Worm (Caenorhabditis elegans) whole organism, L1 larva: Measurements from ENCODE around the gene T03F6.9.

Source experiments
- C34B4.2 ChIP-seq: sonication (generic microtip); optimal IDR thresholded peaks from 2 replicates; lab custom pipeline; 2017; ENCODE audit warnings: mild to moderate bottlenecking, missing genetic modification characterization, missing compliant biosample characterization
- aha-1 ChIP-seq: fragments of 150-350 bp; optimal IDR thresholded peaks from 2 replicates; lab custom pipeline; 2014; ENCODE audit warnings: missing biosample characterization, missing genetic modification characterization
- alr-1 ChIP-seq: fragments of 200-800 bp; sonication (Bioruptor generic); optimal IDR thresholded peaks from 2 replicates; lab custom pipeline; 2018; ENCODE audit warnings: borderline replicate concordance, mild to moderate bottlenecking, missing genetic modification characterization, missing compliant biosample characterization
- aly-2 ChIP-seq: fragments of 150-350 bp; optimal IDR thresholded peaks from 2 replicates; lab custom pipeline; 2014; ENCODE audit warnings: missing biosample characterization, missing genetic modification characterization
- blmp-1 ChIP-seq: fragments of 150-350 bp; optimal IDR thresholded peaks from 2 replicates; lab custom pipeline; 2014; ENCODE audit warnings: missing biosample characterization, missing genetic modification characterization
- ceh-63 ChIP-seq: fragments of 200-800 bp; sonication (Bioruptor generic); optimal IDR thresholded peaks from 2 replicates; lab custom pipeline; 2018; ENCODE audit warnings: mild to moderate bottlenecking, missing genetic modification characterization, missing compliant biosample characterization
- ceh-90 ChIP-seq: sonication (generic microtip); optimal IDR thresholded peaks from 2 replicates; lab custom pipeline; 2016; ENCODE audit warnings: missing genetic modification characterization, missing compliant biosample characterization
- dsc-1 ChIP-seq: sonication (generic microtip); optimal IDR thresholded peaks from 2 replicates; lab custom pipeline; 2016; ENCODE audit warnings: mild to moderate bottlenecking, missing genetic modification characterization, missing compliant biosample characterization
- efl-1 ChIP-seq, 4 experiments: fragments of 150-350 bp; optimal IDR thresholded peaks in 3 of 4; peaks in 1 of 4; 1 replicate in 1 of 4; 2 replicates in 3 of 4; lab custom pipeline; 2014; ENCODE audit warnings: missing biosample characterization in 2 of 4, missing genetic modification characterization in 2 of 4, missing genetic modification reagents in 2 of 4
- elt-3 ChIP-seq, 6 experiments: fragments of 150-350 bp in 1 of 6; sonication (generic microtip); optimal IDR thresholded peaks; 2 replicates each; lab custom pipeline; 2017 to 2018; ENCODE audit warnings: missing biosample characterization in 6 of 6, missing genetic modification characterization in 6 of 6, inconsistent platforms in 1 of 6
- fkh-4 ChIP-seq: sonication (generic microtip); optimal IDR thresholded peaks from 2 replicates; lab custom pipeline; 2016; ENCODE audit warnings: missing compliant biosample characterization, missing genetic modification characterization, borderline replicate concordance
- fos-1 ChIP-seq: fragments of 150-350 bp; optimal IDR thresholded peaks from 2 replicates; lab custom pipeline; 2014; ENCODE audit warnings: missing biosample characterization, missing genetic modification characterization
- hlh-17 ChIP-seq: fragments of 200-800 bp; sonication (Bioruptor generic); optimal IDR thresholded peaks from 2 replicates; lab custom pipeline; 2018; ENCODE audit warnings: missing genetic modification characterization, mild to moderate bottlenecking, missing compliant biosample characterization, moderate library complexity, borderline replicate concordance
- hlh-4 ChIP-seq: sonication (generic microtip); optimal IDR thresholded peaks from 2 replicates; lab custom pipeline; 2016; ENCODE audit warnings: mild to moderate bottlenecking, missing genetic modification characterization, missing compliant biosample characterization
- irx-1 ChIP-seq: sonication (generic microtip); optimal IDR thresholded peaks from 2 replicates; lab custom pipeline; 2016; ENCODE audit warnings: missing genetic modification characterization, missing compliant biosample characterization
- lin-13 ChIP-seq: fragments of 150-350 bp; optimal IDR thresholded peaks from 2 replicates; lab custom pipeline; 2014; ENCODE audit warnings: missing biosample characterization, missing genetic modification reagents, missing genetic modification characterization
- lin-14 ChIP-seq: fragments of 200-800 bp; sonication (Bioruptor generic); optimal IDR thresholded peaks from 2 replicates; lab custom pipeline; 2018; ENCODE audit warnings: mild to moderate bottlenecking, missing genetic modification characterization, moderate library complexity, missing compliant biosample characterization
- lin-15B ChIP-seq: fragments of 150-350 bp; sonication (generic microtip); optimal IDR thresholded peaks from 3 replicates; lab custom pipeline; 2014; ENCODE audit warnings: missing biosample characterization, missing genetic modification characterization
- lsy-2 ChIP-seq, 2 experiments: fragments of 150-350 bp; optimal IDR thresholded peaks; 2 replicates each; lab custom pipeline; 2014; ENCODE audit warnings: missing biosample characterization in 2 of 2, missing genetic modification characterization in 2 of 2
- mep-1 ChIP-seq: fragments of 150-350 bp; optimal IDR thresholded peaks from 2 replicates; lab custom pipeline; 2014; ENCODE audit warnings: missing biosample characterization, missing genetic modification characterization
- nhr-12 ChIP-seq: sonication (generic microtip); optimal IDR thresholded peaks from 2 replicates; lab custom pipeline; 2017; ENCODE audit warnings: missing biosample characterization, missing genetic modification characterization
- nhr-20 ChIP-seq: sonication (generic microtip); optimal IDR thresholded peaks from 2 replicates; lab custom pipeline; 2016; ENCODE audit warnings: mild to moderate bottlenecking, missing genetic modification characterization, missing compliant biosample characterization
- nhr-47 ChIP-seq: sonication (generic microtip); optimal IDR thresholded peaks from 2 replicates; lab custom pipeline; 2016; ENCODE audit warnings: mild to moderate bottlenecking, missing genetic modification characterization, moderate library complexity, missing compliant biosample characterization
- nhr-71 ChIP-seq: sonication (generic microtip); optimal IDR thresholded peaks from 2 replicates; lab custom pipeline; 2016; ENCODE audit warnings: mild to moderate bottlenecking, missing genetic modification characterization, moderate library complexity, missing compliant biosample characterization
- nhr-76 ChIP-seq: sonication (generic microtip); optimal IDR thresholded peaks from 2 replicates; lab custom pipeline; 2017; ENCODE audit warnings: missing biosample characterization, missing genetic modification characterization
- nhr-77 ChIP-seq: fragments of 150-350 bp; optimal IDR thresholded peaks from 2 replicates; lab custom pipeline; 2014; ENCODE audit warnings: missing biosample characterization, missing genetic modification characterization
- nhr-90 ChIP-seq: sonication (generic microtip); optimal IDR thresholded peaks from 2 replicates; lab custom pipeline; 2016; ENCODE audit warnings: mild to moderate bottlenecking, missing genetic modification characterization, missing compliant biosample characterization; ENCODE audit not compliant: poor library complexity
- pag-3 ChIP-seq: sonication (generic microtip); optimal IDR thresholded peaks from 2 replicates; lab custom pipeline; 2017; ENCODE audit warnings: missing genetic modification characterization, mild to moderate bottlenecking, missing compliant biosample characterization, antibody characterized with exemption, borderline replicate concordance; ENCODE audit not compliant: insufficient read depth
- pqm-1 ChIP-seq: sonication (generic microtip); optimal IDR thresholded peaks from 3 replicates; lab custom pipeline; 2017; ENCODE audit warnings: missing biosample characterization, missing genetic modification characterization
- rnt-1 ChIP-seq: sonication (generic microtip); optimal IDR thresholded peaks from 2 replicates; lab custom pipeline; 2016; ENCODE audit warnings: mild to moderate bottlenecking, missing genetic modification characterization, moderate library complexity, missing compliant biosample characterization
- skn-1 ChIP-seq: fragments of 150-350 bp; optimal IDR thresholded peaks from 2 replicates; lab custom pipeline; 2014; ENCODE audit warnings: missing biosample characterization, missing genetic modification characterization
- snpc-4 ChIP-seq: fragments of 150-350 bp; optimal IDR thresholded peaks from 2 replicates; lab custom pipeline; 2014; ENCODE audit warnings: missing biosample characterization, missing genetic modification characterization
- snu-23 ChIP-seq: sonication (generic microtip); optimal IDR thresholded peaks from 2 replicates; lab custom pipeline; 2016; ENCODE audit warnings: missing genetic modification characterization, missing compliant biosample characterization
- sox-4 ChIP-seq: sonication (generic microtip); optimal IDR thresholded peaks from 2 replicates; lab custom pipeline; 2016; ENCODE audit warnings: missing genetic modification characterization, missing compliant biosample characterization
- swsn-7 ChIP-seq: sonication (generic microtip); optimal IDR thresholded peaks from 2 replicates; lab custom pipeline; 2016; ENCODE audit warnings: missing genetic modification characterization, missing compliant biosample characterization
- unc-130 ChIP-seq: fragments of 150-350 bp; optimal IDR thresholded peaks from 2 replicates; lab custom pipeline; 2017; ENCODE audit warnings: missing biosample characterization, missing genetic modification characterization, inconsistent platforms
- unc-62 ChIP-seq: fragments of 150-350 bp; optimal IDR thresholded peaks from 2 replicates; lab custom pipeline; 2014; ENCODE audit warnings: missing biosample characterization, missing genetic modification reagents, missing genetic modification characterization
- unc-98 ChIP-seq: fragments of 200-800 bp; sonication (Bioruptor generic); IDR thresholded peaks from 2 replicates; pipeline ENCODE4 v1.3.6; 2022; ENCODE audit warnings: missing genetic modification characterization, missing compliant biosample characterization
- vab-15 ChIP-seq: sonication (generic microtip); optimal IDR thresholded peaks from 2 replicates; lab custom pipeline; 2017; ENCODE audit warnings: missing genotype, mild to moderate bottlenecking, missing genetic modification characterization, missing compliant biosample characterization
- zip-4 ChIP-seq: fragments of 200-800 bp; sonication (Bioruptor generic); optimal IDR thresholded peaks from 2 replicates; lab custom pipeline; 2018; ENCODE audit warnings: mild to moderate bottlenecking, missing genetic modification characterization, moderate library complexity, missing compliant biosample characterization
- ztf-11 ChIP-seq, 2 experiments: sonication (generic microtip); optimal IDR thresholded peaks; 2 replicates each; lab custom pipeline; 2016 to 2017; ENCODE audit warnings: missing genetic modification characterization in 2 of 2, missing biosample characterization in 1 of 2, missing compliant biosample characterization in 1 of 2
- ztf-4 ChIP-seq: fragments of 150-350 bp; optimal IDR thresholded peaks from 2 replicates; lab custom pipeline; 2014; ENCODE audit warnings: missing biosample characterization, missing genetic modification characterization

The T03F6.9 gene

DNA sequence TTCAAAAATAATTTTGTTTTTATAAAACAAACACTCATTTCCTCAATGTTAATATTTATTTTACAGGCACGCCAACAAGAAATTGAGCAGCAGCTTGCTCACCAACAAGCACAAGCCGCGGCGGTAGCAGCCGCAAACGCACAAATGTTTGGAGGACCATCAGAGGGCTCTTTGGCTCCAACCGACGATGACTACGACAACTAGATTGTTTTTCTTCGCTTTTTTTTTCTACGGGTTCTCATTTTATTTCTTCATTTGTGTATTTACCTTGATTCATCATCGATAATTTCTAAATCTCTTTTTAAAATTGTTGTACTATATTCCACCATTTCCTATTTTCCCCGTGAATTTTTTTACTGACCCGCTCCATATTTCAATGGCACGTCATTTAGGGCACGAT is 27.8 kb downstream of the T03F6.9 start, which contains the start of gene ife-1:
Gene ife-1, plus strand, starts transcription at position 301 of the 400 bp plus-strand sequence.
- TF ChIP-seq irx-1 (tag; lab: Kevin White, UChicago): no peak
- TF ChIP-seq ztf-4 (tag; lab: Kevin White, UChicago): no peak
- no peak for TF ChIP-seq pqm-1 (tag; lab: Kevin White, UChicago)
- TF ChIP-seq efl-1 (optimal IDR thresholded peaks at IDR 0.05; lab: Kevin White, UChicago): no peak
- TF ChIP-seq efl-1 (GFP tag; optimal IDR thresholded peaks at IDR 0.05 in 1 of 2; lab: Kevin White, UChicago): no peak
- TF ChIP-seq snpc-4 (tag; lab: Kevin White, UChicago): no peak

DNA sequence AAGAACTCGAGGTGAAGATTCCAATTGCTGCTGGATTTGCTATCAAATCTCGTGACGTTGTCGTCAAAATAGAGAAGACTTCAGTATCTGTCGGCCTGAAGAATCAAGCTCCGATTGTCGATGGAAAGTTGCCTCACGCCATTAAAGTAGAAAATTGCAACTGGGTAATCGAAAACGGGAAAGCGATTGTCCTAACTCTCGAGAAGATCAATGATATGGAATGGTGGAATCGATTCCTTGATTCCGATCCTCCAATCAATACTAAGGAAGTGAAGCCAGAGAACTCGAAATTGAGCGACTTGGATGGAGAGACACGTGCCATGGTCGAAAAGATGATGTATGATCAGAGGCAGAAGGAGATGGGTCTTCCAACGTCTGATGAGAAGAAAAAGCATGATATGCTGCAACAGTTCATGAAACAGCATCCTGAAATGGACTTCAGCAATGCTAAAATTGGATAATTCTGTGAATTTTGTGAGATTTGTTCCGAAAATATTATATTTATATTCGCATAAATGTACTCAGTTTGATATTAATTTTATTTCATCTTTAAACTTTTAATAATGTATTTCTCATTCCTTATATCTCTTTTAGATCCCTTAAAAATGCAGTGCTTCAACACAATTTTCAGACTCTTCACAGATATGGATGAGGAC is 28.7 kb downstream of the T03F6.9 start, which contains the start of gene dro-1:
Gene dro-1, plus strand, starts transcription at position 606 of the 656 bp plus-strand sequence.
- TF ChIP-seq lin-14 (GFP tag; lab: Kevin White, UChicago) (no peak), blmp-1 (tag; lab: Kevin White, UChicago) (no peak)

DNA sequence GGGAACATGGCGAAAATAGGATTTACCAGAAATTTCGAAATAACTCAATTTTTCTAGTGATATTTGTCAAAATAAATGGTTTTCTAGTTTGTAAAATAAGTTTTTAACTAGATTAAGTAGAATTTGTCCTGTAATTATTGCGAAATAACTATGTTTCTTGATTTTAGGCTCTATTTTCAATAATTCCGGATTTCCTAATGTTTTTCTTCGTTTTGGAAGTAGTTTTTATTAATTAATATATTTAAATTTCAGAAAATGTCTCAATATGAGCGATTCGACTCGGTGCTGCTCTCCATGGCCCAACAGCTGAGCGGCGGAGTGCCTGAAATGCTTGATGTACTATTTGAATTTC is 29.6 kb downstream of the T03F6.9 start, which contains the start of gene nud-1:
Gene nud-1, plus strand, starts transcription at position 253 of the 352 bp plus-strand sequence.
- TF ChIP-seq nhr-77 (tag; lab: Kevin White, UChicago) (no peak), vab-15 (tag; lab: Kevin White, UChicago) (no peak), ceh-90 (tag; lab: Kevin White, UChicago) (no peak), aly-2 (tag; lab: Kevin White, UChicago) (no peak), nhr-76 (tag; lab: Kevin White, UChicago) (no peak), elt-3 (tag; optimal IDR thresholded peaks at IDR 0.05; lab: Kevin White, UChicago) (no peak), irx-1 (tag; lab: Kevin White, UChicago) (no peak), aha-1 (tag; lab: Kevin White, UChicago) (no peak), ztf-11 (tag; optimal IDR thresholded peaks at IDR 0.05; lab: Kevin White, UChicago) (no peak), lsy-2 (tag; optimal IDR thresholded peaks at IDR 0.05; lab: Kevin White, UChicago) (no peak), sox-4 (tag; lab: Kevin White, UChicago) (no peak), nhr-12 (tag; lab: Kevin White, UChicago) (no peak), swsn-7 (tag; lab: Kevin White, UChicago) (no peak), hlh-17 (GFP tag; lab: Kevin White, UChicago) (no peak), ztf-4 (tag; lab: Kevin White, UChicago) (no peak), unc-130 (tag; lab: Kevin White, UChicago) (no peak), pqm-1 (tag; lab: Kevin White, UChicago) (no peak), lin-15B (tag; lab: Kevin White, UChicago) (no peak), ceh-63 (GFP tag; lab: Kevin White, UChicago) (no peak), unc-98 (GFP tag; lab: Robert Waterston, UW) (no peak)
- TF ChIP-seq, all 84 proteins: peak for 0

DNA sequence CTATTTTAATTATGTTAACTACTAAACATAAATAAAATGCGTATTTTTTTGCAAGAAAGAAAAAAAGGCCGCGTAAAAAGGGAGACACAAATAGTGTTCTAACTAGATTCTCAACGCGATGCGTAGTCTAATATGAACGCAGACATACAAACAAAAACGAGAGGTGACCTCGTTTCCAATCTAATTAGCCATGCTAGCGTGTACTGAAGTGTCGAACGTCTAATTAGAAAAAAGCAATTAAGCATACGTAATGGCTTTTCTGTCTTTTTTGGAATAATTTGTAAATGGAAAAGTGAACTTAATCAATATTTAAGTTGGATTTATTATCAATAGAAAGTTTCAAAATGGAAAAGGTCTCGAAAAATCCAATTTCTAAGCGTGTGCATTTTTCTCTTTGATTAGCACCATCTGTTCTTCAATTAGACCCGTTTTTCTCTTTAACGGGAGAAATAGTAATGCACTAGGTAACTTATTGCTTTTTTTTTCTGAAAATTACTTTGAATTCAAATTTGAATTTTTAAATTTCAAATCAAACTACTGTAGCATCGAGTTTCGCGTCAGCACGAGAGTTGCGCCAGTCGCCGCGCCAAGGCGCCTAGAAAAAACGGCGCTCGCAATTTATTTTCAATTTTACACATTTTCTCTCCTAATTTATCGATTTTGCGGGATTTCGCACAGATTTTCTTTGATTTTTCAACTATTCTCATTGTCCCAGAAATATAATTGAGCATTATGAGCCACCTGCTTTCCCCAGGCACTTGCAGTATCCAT is 30.2 kb downstream of the T03F6.9 start:
- TF ChIP-seq nhr-12 (tag; lab: Kevin White, UChicago) (no peak), alr-1 (tag; lab: Kevin White, UChicago) (no peak), hlh-4 (tag; lab: Kevin White, UChicago) (no peak), zip-4 (GFP tag; lab: Kevin White, UChicago) (no peak), nhr-47 (tag; lab: Kevin White, UChicago) (peak; percentile 35), lsy-2 (tag; optimal IDR thresholded peaks at IDR 0.05; lab: Kevin White, UChicago) (peak; percentile 55 to 80), rnt-1 (tag; lab: Kevin White, UChicago) (peak; percentile 24), fos-1 (tag; lab: Kevin White, UChicago) (no peak), nhr-71 (tag; lab: Kevin White, UChicago) (peak; percentile 56), pag-3 (tag; lab: Kevin White, UChicago) (no peak), lin-13 (GFP tag; lab: Kevin White, UChicago) (peak; percentile 34), blmp-1 (tag; lab: Kevin White, UChicago) (peak; percentile 17), snu-23 (peak; percentile 44), unc-98 (GFP tag; lab: Robert Waterston, UW) (no peak), fkh-4 (no peak), unc-62 (GFP tag; lab: Kevin White, UChicago) (no peak), skn-1 (tag; lab: Kevin White, UChicago) (no peak), dsc-1 (tag; lab: Kevin White, UChicago) (peak; percentile 66), nhr-77 (tag; lab: Kevin White, UChicago) (no peak), nhr-20 (peak; percentile 20), nhr-90 (tag; lab: Kevin White, UChicago) (peak; percentile 28), mep-1 (tag; lab: Kevin White, UChicago) (no peak), C34B4.2 (no peak)
